Worm (Caenorhabditis elegans): ENCODE results near the gene F11G11.15.
A peak's percentile ranks its signal among the peaks of the same experiment; 100 is the strongest.

DNA sequence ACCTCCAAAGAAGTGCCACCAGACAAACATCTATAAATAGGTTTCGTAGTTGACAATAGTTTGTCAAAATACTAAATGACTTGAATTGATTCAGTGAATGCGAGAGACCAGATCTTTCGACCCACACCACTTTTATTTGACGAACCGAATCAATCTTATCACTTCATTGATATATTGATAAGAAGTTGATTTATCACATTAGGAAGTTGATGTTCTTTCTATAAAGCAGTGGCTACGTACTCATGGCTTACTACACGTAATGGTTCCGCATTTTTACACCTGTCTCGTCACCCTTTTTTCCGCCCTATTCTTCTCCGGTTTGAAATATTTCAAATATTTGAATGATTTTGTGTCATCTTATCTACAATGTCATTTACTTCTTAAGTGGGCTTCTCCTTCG lies 46.0 kb downstream of the F11G11.15 start:
- TF ChIP-seq elt-2 (tag; optimal IDR thresholded peaks at IDR 0.05) (peak; percentile 83), pqm-1 (tag; optimal IDR thresholded peaks at IDR 0.05) (no peak), nhr-11 (tag; optimal IDR thresholded peaks at IDR 0.05) (no peak), rnt-1 (tag; optimal IDR thresholded peaks at IDR 0.05) (no peak), pros-1 (tag; optimal IDR thresholded peaks at IDR 0.05) (no peak), ttx-3 (tag; optimal IDR thresholded peaks at IDR 0.05) (no peak), ama-1 (optimal IDR thresholded peaks at IDR 0.05) (no peak), sox-4 (tag; optimal IDR thresholded peaks at IDR 0.05) (no peak), npax-4 (tag; optimal IDR thresholded peaks at IDR 0.05) (no peak)
